Fruit fly (Drosophila melanogaster): Measurements from ENCODE around the gene ICA69.

DNA sequence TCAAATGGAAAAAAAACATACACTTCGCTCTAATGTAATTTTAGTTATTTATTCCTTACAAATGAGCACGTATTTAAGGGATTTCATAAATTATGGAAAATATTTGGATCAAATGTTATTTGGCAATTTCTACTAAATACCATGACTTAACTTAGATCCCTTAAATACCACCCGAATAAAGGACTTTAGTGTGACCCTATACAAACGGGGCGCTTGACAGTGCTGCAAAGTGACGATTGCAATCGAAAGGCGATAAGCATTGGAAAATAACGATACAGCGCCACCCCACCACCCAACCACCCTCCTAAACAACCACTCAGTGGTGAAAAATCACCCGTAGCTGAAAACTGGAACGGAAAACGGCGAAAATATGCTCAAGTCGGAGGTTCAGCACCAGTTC lies at the start of gene ICA69:
- no peak for TF ChIP-seq Dif (GFP tag; optimal IDR thresholded peaks at IDR 0.05; ENCODE audit: partially characterized antibody)
- TF ChIP-seq Hr83 (GFP tag; optimal IDR thresholded peaks at IDR 0.05; ENCODE audit: poor library complexity, severe bottlenecking) = no peak
- no peak for TF ChIP-seq dsf (GFP tag; optimal IDR thresholded peaks at IDR 0.05; ENCODE audit: borderline replicate concordance)
